Worm (Caenorhabditis elegans) whole organism, midembryonic: ENCODE measurements around the gene R11.3.

Experiments
- T22C8.4 ChIP-seq: fragments of 200-800 bp; sonication (Bioruptor generic); IDR thresholded peaks from 2 replicates; pipeline ENCODE4 v1.3.6; 2022; ENCODE audit warnings: missing genetic modification characterization, missing compliant biosample characterization
- cog-1 ChIP-seq: sonication (generic microtip); optimal IDR thresholded peaks from 2 replicates; lab custom pipeline; 2016; ENCODE audit warnings: missing genetic modification characterization, missing compliant biosample characterization
- flt-1 ChIP-seq: fragments of 200-800 bp; sonication (Bioruptor generic); IDR thresholded peaks from 2 replicates; pipeline ENCODE4 v1.3.6; 2022; ENCODE audit warnings: missing genetic modification characterization, missing compliant biosample characterization
- klf-2 ChIP-seq: fragments of 200-800 bp; sonication (Bioruptor generic); conservative IDR thresholded peaks from 2 replicates; pipeline ENCODE4 v1.3.6; 2022; ENCODE audit warnings: missing genetic modification reagents, missing genetic modification characterization, missing compliant biosample characterization
- med-1 ChIP-seq: sonication (generic microtip); optimal IDR thresholded peaks from 2 replicates; lab custom pipeline; 2017; ENCODE audit warnings: missing genetic modification characterization, mild to moderate bottlenecking, missing compliant biosample characterization, antibody characterized with exemption, missing genetic modification reagents; ENCODE audit not compliant: insufficient read depth
- ref-1 ChIP-seq: fragments of 200-800 bp; sonication (Bioruptor generic); conservative IDR thresholded peaks from 2 replicates; pipeline ENCODE4 v1.3.6; 2022; ENCODE audit warnings: missing genetic modification reagents, missing genetic modification characterization, missing compliant biosample characterization
- tab-1 ChIP-seq: fragments of 200-800 bp; sonication (Bioruptor generic); IDR thresholded peaks from 2 replicates; pipeline ENCODE4 v1.3.6; 2022; ENCODE audit warnings: missing genetic modification characterization, missing compliant biosample characterization
- ztf-23 ChIP-seq: fragments of 200-800 bp; sonication (Bioruptor generic); IDR thresholded peaks from 2 replicates; pipeline ENCODE4 v1.3.6; 2022; ENCODE audit warnings: missing genetic modification reagents, missing genetic modification characterization, missing compliant biosample characterization
- ztf-29 ChIP-seq: fragments of 200-800 bp; sonication (Bioruptor generic); IDR thresholded peaks from 2 replicates; pipeline ENCODE4 v1.3.6; 2022; ENCODE audit warnings: missing genetic modification reagents, missing genetic modification characterization, missing compliant biosample characterization

DNA sequence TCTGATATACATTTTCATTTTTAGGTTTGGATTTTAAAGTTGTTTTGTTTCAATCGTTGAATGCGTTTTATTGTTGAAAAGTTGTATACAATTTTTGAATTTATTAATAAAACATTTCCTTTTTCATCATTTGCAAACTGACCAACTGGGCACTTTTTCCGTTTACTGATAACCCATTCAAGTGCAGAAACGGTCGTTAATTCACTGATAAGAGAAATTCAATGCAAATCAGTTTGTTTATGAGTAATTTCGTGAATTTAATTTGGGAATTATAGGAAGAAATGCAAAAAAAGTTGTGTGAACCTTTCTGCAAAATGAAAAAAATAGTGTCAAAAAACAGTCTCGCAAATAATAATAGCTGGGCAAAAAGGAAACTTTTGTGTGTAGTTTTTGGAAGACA is 32.6 kb downstream of the R11.3 start:
- TF ChIP-seq cog-1 (tag; lab: Kevin White, UChicago) (no peak), med-1 (no peak), ztf-23 (GFP tag; lab: Robert Waterston, UW) (no peak), ref-1 (no peak), flt-1 (GFP tag; lab: Robert Waterston, UW) (no peak), T22C8.4 (GFP tag; lab: Robert Waterston, UW) (no peak), tab-1 (no peak), klf-2 (no peak), ztf-29 (GFP tag; lab: Robert Waterston, UW) (no peak)
